In the genomic region with DNA sequence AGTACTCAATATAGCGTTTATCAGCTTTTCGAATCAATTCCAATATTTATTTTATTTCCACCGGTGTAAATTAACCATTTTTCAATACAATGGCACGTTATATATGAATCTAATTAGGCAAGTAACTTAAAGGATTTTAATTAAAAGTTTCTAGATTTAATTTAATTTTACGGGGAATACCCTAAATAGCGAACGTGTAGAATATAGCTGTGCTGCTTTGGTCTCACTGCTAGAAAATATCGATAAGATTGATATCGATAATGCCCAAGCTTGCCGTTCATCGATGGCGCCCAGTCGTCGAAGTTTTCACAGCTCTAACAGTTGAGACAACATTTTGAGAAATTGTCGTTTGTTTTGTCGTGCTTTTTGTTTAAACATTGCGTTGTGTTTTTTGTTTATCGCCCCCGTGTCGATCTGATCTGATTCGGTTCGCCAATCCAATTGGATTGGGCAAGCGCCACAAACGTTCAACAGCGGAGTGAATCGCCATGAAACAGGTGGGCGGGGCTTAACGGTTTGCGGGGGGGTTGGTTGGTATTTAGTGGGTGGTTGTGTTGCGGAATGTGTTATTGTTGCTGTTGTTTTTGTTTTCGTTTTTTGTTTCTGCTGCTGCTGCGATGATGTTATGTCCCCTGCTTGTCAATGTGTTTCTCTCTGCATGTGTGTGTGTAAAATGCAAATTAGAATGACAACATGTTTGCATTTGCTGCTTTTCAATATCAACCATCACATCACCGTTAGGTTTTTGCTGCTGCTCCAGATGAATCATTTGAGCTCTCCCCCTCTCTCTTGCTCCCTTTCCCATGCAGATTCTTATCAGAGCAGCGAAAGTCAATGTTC, we compare ENCODE assay signal across 5 fruit fly cellular contexts.
A peak's percentile ranks its signal among the peaks of the same experiment; 100 is the strongest.
TF ChIP-seq lines count a peak whose summit lies in the region.

A gene (plus strand): TSS at position 289 of the 840 bp plus-strand sequence.

- TF ChIP-seq CTCF in whole organism, embryonic (GFP tag; optimal IDR thresholded peaks at IDR 0.05; lab: Kevin White, UChicago): peak; percentile 3

TF ChIP-seq in whole organism, adult, 20 proteins besides CTCF, POLR2A, EP300 and RAD21 (continues in another document):
- TF ChIP-seq ovo (GFP tag; optimal IDR thresholded peaks at IDR 0.05; lab: Kevin White, UChicago) (peak; percentile 93), CG7101 (tag; optimal IDR thresholded peaks at IDR 0.05; lab: Kevin White, UChicago) (peak; percentile 23), Clk (GFP tag; optimal IDR thresholded peaks at IDR 0.05; lab: Kevin White, UChicago) (no peak), CG5204 (GFP tag; optimal IDR thresholded peaks at IDR 0.05; lab: Kevin White, UChicago) (no peak), cic (GFP tag; optimal IDR thresholded peaks at IDR 0.05; lab: Kevin White, UChicago) (peak; percentile 4), cnc (optimal IDR thresholded peaks at IDR 0.05; lab: Kevin White, UChicago) (no peak), CG12768 (GFP tag; optimal IDR thresholded peaks at IDR 0.05; lab: Kevin White, UChicago) (no peak), Hr96 (GFP tag; optimal IDR thresholded peaks at IDR 0.05; lab: Kevin White, UChicago) (no peak), CG11617 (GFP tag; optimal IDR thresholded peaks at IDR 0.05; lab: Kevin White, UChicago) (peak; percentile 57), Mnt (GFP tag; optimal IDR thresholded peaks at IDR 0.05; lab: Kevin White, UChicago) (no peak), pad (GFP tag; optimal IDR thresholded peaks at IDR 0.05; lab: Kevin White, UChicago) (peak; percentile 20), CG14711 (tag; optimal IDR thresholded peaks at IDR 0.05; lab: Kevin White, UChicago) (peak; percentile 23), tj (GFP tag; optimal IDR thresholded peaks at IDR 0.05; lab: Kevin White, UChicago) (no peak), CG33017 (tag; optimal IDR thresholded peaks at IDR 0.05; lab: Kevin White, UChicago) (no peak), Crg-1 (GFP tag; optimal IDR thresholded peaks at IDR 0.05; lab: Kevin White, UChicago) (peak; percentile 4), toe (GFP tag; optimal IDR thresholded peaks at IDR 0.05; lab: Kevin White, UChicago) (peak; percentile 20)

TF ChIP-seq in whole organism, embryonic, 481 proteins besides CTCF, POLR2A, EP300 and RAD21 (continues in another document):
- TF ChIP-seq sna (GFP tag; IDR thresholded peaks at IDR 0.05; lab: Robert Waterston, UW; ENCODE audit: partially characterized antibody) (0 out of 2 replicates have a peak, but pooled peaks have one; percentile 52), Antp (GFP tag; optimal IDR thresholded peaks at IDR 0.05; lab: Kevin White, UChicago) (peak; percentile 7), gt (GFP tag; IDR thresholded peaks at IDR 0.05; lab: Robert Waterston, UW) (no peak), Chrac-16 (GFP tag; optimal IDR thresholded peaks at IDR 0.05; lab: Kevin White, UChicago) (peak; percentile 7), CG6272 (GFP tag; IDR thresholded peaks at IDR 0.05; lab: Robert Waterston, UW) (0 out of 2 replicates have a peak, but pooled peaks have one; percentile 15), Mes4 (GFP tag; optimal IDR thresholded peaks at IDR 0.05; lab: Kevin White, UChicago) (no peak), Camta (GFP tag; optimal IDR thresholded peaks at IDR 0.05; lab: Kevin White, UChicago) (no peak), fd3F (GFP tag; optimal IDR thresholded peaks at IDR 0.05; lab: Kevin White, UChicago) (peak; percentile 25), NK7.1 (GFP tag; optimal IDR thresholded peaks at IDR 0.05; lab: Kevin White, UChicago) (no peak), ham (GFP tag; IDR thresholded peaks at IDR 0.05; lab: Robert Waterston, UW) (no peak), CG4282 (GFP tag; optimal IDR thresholded peaks at IDR 0.05; lab: Kevin White, UChicago) (no peak), row (GFP tag; IDR thresholded peaks at IDR 0.05; lab: Robert Waterston, UW) (peak; percentile 77), CG8290 (GFP tag; optimal IDR thresholded peaks at IDR 0.05; lab: Kevin White, UChicago) (no peak), CG8290 (tag; optimal IDR thresholded peaks at IDR 0.05; lab: Kevin White, UChicago) (peak in 1 of 2 experiments; percentile 49), CG43689 (GFP tag; IDR thresholded peaks at IDR 0.05; lab: Robert Waterston, UW) (no peak), CG2116 (GFP tag; optimal IDR thresholded peaks at IDR 0.05; lab: Kevin White, UChicago) (peak; percentile 66)

TF ChIP-seq in whole organism, prepupa, 60 proteins besides CTCF, POLR2A, EP300 and RAD21 (continues in another document):
- no peak for TF ChIP-seq vri (GFP tag; optimal IDR thresholded peaks at IDR 0.05; lab: Kevin White, UChicago)
- TF ChIP-seq Hr4 (GFP tag; optimal IDR thresholded peaks at IDR 0.05; lab: Kevin White, UChicago): no peak
- TF ChIP-seq CG3919 (GFP tag; optimal IDR thresholded peaks at IDR 0.05; lab: Kevin White, UChicago): no peak
- peak; percentile 76 for TF ChIP-seq svp (GFP tag; lab: Kevin White, UChicago)
- TF ChIP-seq spab (GFP tag; optimal IDR thresholded peaks at IDR 0.05; lab: Kevin White, UChicago): no peak
- TF ChIP-seq CG16779 (tag; optimal IDR thresholded peaks at IDR 0.05; lab: Kevin White, UChicago): no peak
- no peak for TF ChIP-seq CG6163 (GFP tag; IDR thresholded peaks at IDR 0.05; lab: Robert Waterston, UW)
- TF ChIP-seq acj6 (GFP tag; optimal IDR thresholded peaks at IDR 0.05; lab: Kevin White, UChicago): peak; percentile 19
- peak; percentile 11 for TF ChIP-seq Eip75B (GFP tag; optimal IDR thresholded peaks at IDR 0.05; lab: Kevin White, UChicago)
- peak; percentile 12 for TF ChIP-seq Lpt (GFP tag; optimal IDR thresholded peaks at IDR 0.05; lab: Kevin White, UChicago)
- TF ChIP-seq esn (GFP tag; optimal IDR thresholded peaks at IDR 0.05; lab: Kevin White, UChicago): peak; percentile 10
- TF ChIP-seq Hr38 (GFP tag; optimal IDR thresholded peaks at IDR 0.05; lab: Kevin White, UChicago): no peak
- TF ChIP-seq CG6854 (GFP tag; optimal IDR thresholded peaks at IDR 0.05; lab: Kevin White, UChicago): peak; percentile 51
- TF ChIP-seq CG4318 (GFP tag; optimal IDR thresholded peaks at IDR 0.05; lab: Kevin White, UChicago): no peak
- TF ChIP-seq Met (GFP tag; optimal IDR thresholded peaks at IDR 0.05; lab: Kevin White, UChicago): peak; percentile 18
- no peak for TF ChIP-seq CG7368 (GFP tag; optimal IDR thresholded peaks at IDR 0.05; lab: Kevin White, UChicago)
- no peak for TF ChIP-seq Blimp-1 (GFP tag; optimal IDR thresholded peaks at IDR 0.05; lab: Kevin White, UChicago)
- peak; percentile 26 for TF ChIP-seq CG31627 (GFP tag; optimal IDR thresholded peaks at IDR 0.05; lab: Kevin White, UChicago)

TF ChIP-seq in whole organism, pupa, 21 proteins besides CTCF, POLR2A, EP300 and RAD21:
- TF ChIP-seq CG12605 (GFP tag; IDR thresholded peaks at IDR 0.05; lab: Robert Waterston, UW): no peak; the same call in 1 of the 2 replicates
- no peak for TF ChIP-seq CG9948 (tag; optimal IDR thresholded peaks at IDR 0.05; lab: Kevin White, UChicago)
- 0 out of 2 replicates have a peak, but pooled peaks have one; percentile 14 for TF ChIP-seq Ets98B (GFP tag; IDR thresholded peaks at IDR 0.05; lab: Robert Waterston, UW)
- peak; percentile 23 for TF ChIP-seq CG15710 (tag; optimal IDR thresholded peaks at IDR 0.05; lab: Kevin White, UChicago)
- peak; percentile 35 for TF ChIP-seq EcR (GFP tag; optimal IDR thresholded peaks at IDR 0.05; lab: Kevin White, UChicago)
TF ChIP-seq in whole organism, pupa: peak in this region for 3.

TF ChIP-seq in whole organism, wandering third instar larva, 38 proteins besides CTCF, POLR2A, EP300 and RAD21 (continues in another document):
- TF ChIP-seq brk (GFP tag; optimal IDR thresholded peaks at IDR 0.05; lab: Kevin White, UChicago): no peak
- peak; percentile 35 for TF ChIP-seq Hnf4 (GFP tag; optimal IDR thresholded peaks at IDR 0.05; lab: Kevin White, UChicago)
- TF ChIP-seq br (GFP tag; optimal IDR thresholded peaks at IDR 0.05; lab: Kevin White, UChicago): peak; percentile 32
- no peak for TF ChIP-seq dl (GFP tag; optimal IDR thresholded peaks at IDR 0.05; lab: Kevin White, UChicago; ENCODE audit: insufficient read depth in 1 of 2, partially characterized antibody in 2 of 2)
- TF ChIP-seq N (GFP tag; optimal IDR thresholded peaks at IDR 0.05; lab: Kevin White, UChicago): no peak
- TF ChIP-seq Mio (GFP tag; optimal IDR thresholded peaks at IDR 0.05; lab: Kevin White, UChicago): no peak
- no peak for TF ChIP-seq CG32264 (GFP tag; optimal IDR thresholded peaks at IDR 0.05; lab: Kevin White, UChicago)
- peak; percentile 24 for TF ChIP-seq woc (GFP tag; optimal IDR thresholded peaks at IDR 0.05; lab: Kevin White, UChicago)
- peak; percentile 1 for TF ChIP-seq sv (GFP tag; optimal IDR thresholded peaks at IDR 0.05; lab: Kevin White, UChicago)
- TF ChIP-seq Vsx2 (GFP tag; optimal IDR thresholded peaks at IDR 0.05; lab: Kevin White, UChicago; ENCODE audit: partially characterized antibody): no peak
- peak in 1 of 2 experiments; percentile 42 for TF ChIP-seq foxo (GFP tag; optimal IDR thresholded peaks at IDR 0.05; lab: Kevin White, UChicago)
- TF ChIP-seq dmrt93B (GFP tag; optimal IDR thresholded peaks at IDR 0.05; lab: Kevin White, UChicago): no peak
- no peak for TF ChIP-seq OdsH (GFP tag; optimal IDR thresholded peaks at IDR 0.05; lab: Kevin White, UChicago)
- TF ChIP-seq ey (GFP tag; optimal IDR thresholded peaks at IDR 0.05; lab: Kevin White, UChicago): peak; percentile 21
- no peak for TF ChIP-seq usp (GFP tag; optimal IDR thresholded peaks at IDR 0.05; lab: Kevin White, UChicago)
- no peak for TF ChIP-seq lola (GFP tag; optimal IDR thresholded peaks at IDR 0.05; lab: Kevin White, UChicago)
- TF ChIP-seq tai (GFP tag; optimal IDR thresholded peaks at IDR 0.05; lab: Kevin White, UChicago): no peak
- no peak for TF ChIP-seq Dif (GFP tag; optimal IDR thresholded peaks at IDR 0.05; lab: Kevin White, UChicago; ENCODE audit: partially characterized antibody)
- no peak for TF ChIP-seq sage (GFP tag; optimal IDR thresholded peaks at IDR 0.05; lab: Kevin White, UChicago)
- TF ChIP-seq Myc (optimal IDR thresholded peaks at IDR 0.05; lab: Kevin White, UChicago): no peak
- no peak for TF ChIP-seq Dfd (GFP tag; optimal IDR thresholded peaks at IDR 0.05; lab: Kevin White, UChicago)
- no peak for TF ChIP-seq dsf (GFP tag; optimal IDR thresholded peaks at IDR 0.05; lab: Kevin White, UChicago; ENCODE audit: borderline replicate concordance)
- peak; percentile 54 for TF ChIP-seq fru (GFP tag; optimal IDR thresholded peaks at IDR 0.05; lab: Kevin White, UChicago)
- TF ChIP-seq Hr78 (GFP tag; optimal IDR thresholded peaks at IDR 0.05; lab: Kevin White, UChicago): no peak
- TF ChIP-seq rgr (GFP tag; optimal IDR thresholded peaks at IDR 0.05; lab: Kevin White, UChicago): no peak
- peak; percentile 32 for TF ChIP-seq HLH106 (tag; optimal IDR thresholded peaks at IDR 0.05; lab: Kevin White, UChicago)
- TF ChIP-seq jim (GFP tag; optimal IDR thresholded peaks at IDR 0.05; lab: Kevin White, UChicago): no peak
- no peak for TF ChIP-seq pan (optimal IDR thresholded peaks at IDR 0.05; lab: Kevin White, UChicago)
- peak; percentile 42 for TF ChIP-seq Sp1 (GFP tag; optimal IDR thresholded peaks at IDR 0.05; lab: Kevin White, UChicago)
- TF ChIP-seq Jra (GFP tag; optimal IDR thresholded peaks at IDR 0.05; lab: Kevin White, UChicago): no peak
